Fruit fly (Drosophila melanogaster): ENCODE measurements around the gene Nelf-A.

Gene Nelf-A

dm6 chr3R:21246492-21247061 lies 23.1 kb downstream of the Nelf-A start, which contains the start of gene ETHR (continued):
- TF ChIP-seq Max (GFP tag; optimal IDR thresholded peaks at IDR 0.05) (peak; percentile 12), C15 (GFP tag; IDR thresholded peaks at IDR 0.05) (no peak), CG9215 (GFP tag; IDR thresholded peaks at IDR 0.05) (no peak), ATbp (GFP tag; optimal IDR thresholded peaks at IDR 0.05) (no peak), CG31441 (GFP tag; IDR thresholded peaks at IDR 0.05) (peak; percentile 45), hkb (optimal IDR thresholded peaks at IDR 0.05) (no peak), hkb (GFP tag; IDR thresholded peaks at IDR 0.05) (peak; percentile 64), CG3847 (GFP tag; IDR thresholded peaks at IDR 0.05) (no peak), CG3995 (GFP tag; optimal IDR thresholded peaks at IDR 0.05) (peak; percentile 77), odd (GFP tag; optimal IDR thresholded peaks at IDR 0.05) (peak; percentile 4), dimm (GFP tag; IDR thresholded peaks at IDR 0.05) (no peak), CG32532 (GFP tag; IDR thresholded peaks at IDR 0.05) (peak; percentile 76), CG4282 (GFP tag; optimal IDR thresholded peaks at IDR 0.05) (no peak), sd (tag; optimal IDR thresholded peaks at IDR 0.05) (peak; percentile 61), CG1603 (tag; optimal IDR thresholded peaks at IDR 0.05) (no peak), peb (GFP tag; IDR thresholded peaks at IDR 0.05) (no peak), CG15011 (GFP tag; optimal IDR thresholded peaks at IDR 0.05) (peak; percentile 46), stwl (tag; optimal IDR thresholded peaks at IDR 0.05) (no peak), Hey (tag; optimal IDR thresholded peaks at IDR 0.05) (peak; percentile 21), CG13424 (tag; optimal IDR thresholded peaks at IDR 0.05) (peak; percentile 51), CG30403 (GFP tag; optimal IDR thresholded peaks at IDR 0.05) (peak; percentile 26), CG7556 (GFP tag; optimal IDR thresholded peaks at IDR 0.05) (peak; percentile 55), Hsf (GFP tag; optimal IDR thresholded peaks at IDR 0.05) (no peak), zfh1 (GFP tag; IDR thresholded peaks at IDR 0.05) (no peak), CG9609 (GFP tag; optimal IDR thresholded peaks at IDR 0.05) (no peak), GATAe (GFP tag; conservative IDR thresholded peaks at IDR 0.05) (no peak), ham (GFP tag; IDR thresholded peaks at IDR 0.05) (no peak), CkIIα-i1 (GFP tag; IDR thresholded peaks at IDR 0.05) (no peak), CG1647 (GFP tag; optimal IDR thresholded peaks at IDR 0.05) (no peak), grau (tag; optimal IDR thresholded peaks at IDR 0.05) (peak; percentile 56), Usf (GFP tag; optimal IDR thresholded peaks at IDR 0.05) (no peak), Optix (GFP tag; IDR thresholded peaks at IDR 0.05) (no peak), Neu2 (GFP tag; optimal IDR thresholded peaks at IDR 0.05; ENCODE audit: borderline replicate concordance) (no peak), pzg (GFP tag; optimal IDR thresholded peaks at IDR 0.05) (peak; percentile 19), CG12155 (GFP tag; optimal IDR thresholded peaks at IDR 0.05) (peak; percentile 61), CG9817 (tag; optimal IDR thresholded peaks at IDR 0.05) (peak; percentile 3), mam (GFP tag; optimal IDR thresholded peaks at IDR 0.05) (no peak), tgo (GFP tag; IDR thresholded peaks at IDR 0.05) (peak; percentile 44; the same call in 1 of the 3 replicates), CG13894 (tag; optimal IDR thresholded peaks at IDR 0.05) (peak; percentile 95), CG6175 (GFP tag; IDR thresholded peaks at IDR 0.05) (0 out of 3 replicates have a peak, but pooled peaks have one; percentile 31), CG7745 (tag; optimal IDR thresholded peaks at IDR 0.05) (no peak), Rx (GFP tag; IDR thresholded peaks at IDR 0.05) (no peak), fd3F (GFP tag; optimal IDR thresholded peaks at IDR 0.05) (peak; percentile 35), wor (GFP tag; IDR thresholded peaks at IDR 0.05) (no peak), Dek (tag; optimal IDR thresholded peaks at IDR 0.05) (peak; percentile 56), CG17328 (GFP tag; IDR thresholded peaks at IDR 0.05) (no peak), CG1792 (GFP tag; optimal IDR thresholded peaks at IDR 0.05) (no peak), CG34224 (GFP tag; IDR thresholded peaks at IDR 0.05; ENCODE audit: partially characterized antibody) (no peak), CG7963 (GFP tag; IDR thresholded peaks at IDR 0.05; ENCODE audit: partially characterized antibody) (no peak), Antp (GFP tag; optimal IDR thresholded peaks at IDR 0.05) (no peak), Nf-YB (GFP tag; optimal IDR thresholded peaks at IDR 0.05) (no peak)
